Worm (Caenorhabditis elegans) whole organism, midembryonic: ENCODE results near the gene H03A11.2.

Experiments
- T22C8.4 ChIP-seq: fragments of 200-800 bp; sonication (Bioruptor generic); IDR thresholded peaks from 2 replicates; pipeline ENCODE4 v1.3.6; 2022; ENCODE audit warnings: missing genetic modification characterization, missing compliant biosample characterization
- cog-1 ChIP-seq: sonication (generic microtip); optimal IDR thresholded peaks from 2 replicates; lab custom pipeline; 2016; ENCODE audit warnings: missing genetic modification characterization, missing compliant biosample characterization
- flt-1 ChIP-seq: fragments of 200-800 bp; sonication (Bioruptor generic); IDR thresholded peaks from 2 replicates; pipeline ENCODE4 v1.3.6; 2022; ENCODE audit warnings: missing genetic modification characterization, missing compliant biosample characterization
- klf-2 ChIP-seq: fragments of 200-800 bp; sonication (Bioruptor generic); conservative IDR thresholded peaks from 2 replicates; pipeline ENCODE4 v1.3.6; 2022; ENCODE audit warnings: missing genetic modification reagents, missing genetic modification characterization, missing compliant biosample characterization
- med-1 ChIP-seq: sonication (generic microtip); optimal IDR thresholded peaks from 2 replicates; lab custom pipeline; 2017; ENCODE audit warnings: missing genetic modification characterization, mild to moderate bottlenecking, missing compliant biosample characterization, antibody characterized with exemption, missing genetic modification reagents; ENCODE audit not compliant: insufficient read depth
- ref-1 ChIP-seq: fragments of 200-800 bp; sonication (Bioruptor generic); conservative IDR thresholded peaks from 2 replicates; pipeline ENCODE4 v1.3.6; 2022; ENCODE audit warnings: missing genetic modification reagents, missing genetic modification characterization, missing compliant biosample characterization
- tab-1 ChIP-seq: fragments of 200-800 bp; sonication (Bioruptor generic); IDR thresholded peaks from 2 replicates; pipeline ENCODE4 v1.3.6; 2022; ENCODE audit warnings: missing genetic modification characterization, missing compliant biosample characterization
- ztf-23 ChIP-seq: fragments of 200-800 bp; sonication (Bioruptor generic); IDR thresholded peaks from 2 replicates; pipeline ENCODE4 v1.3.6; 2022; ENCODE audit warnings: missing genetic modification reagents, missing genetic modification characterization, missing compliant biosample characterization
- ztf-29 ChIP-seq: fragments of 200-800 bp; sonication (Bioruptor generic); IDR thresholded peaks from 2 replicates; pipeline ENCODE4 v1.3.6; 2022; ENCODE audit warnings: missing genetic modification reagents, missing genetic modification characterization, missing compliant biosample characterization

DNA sequence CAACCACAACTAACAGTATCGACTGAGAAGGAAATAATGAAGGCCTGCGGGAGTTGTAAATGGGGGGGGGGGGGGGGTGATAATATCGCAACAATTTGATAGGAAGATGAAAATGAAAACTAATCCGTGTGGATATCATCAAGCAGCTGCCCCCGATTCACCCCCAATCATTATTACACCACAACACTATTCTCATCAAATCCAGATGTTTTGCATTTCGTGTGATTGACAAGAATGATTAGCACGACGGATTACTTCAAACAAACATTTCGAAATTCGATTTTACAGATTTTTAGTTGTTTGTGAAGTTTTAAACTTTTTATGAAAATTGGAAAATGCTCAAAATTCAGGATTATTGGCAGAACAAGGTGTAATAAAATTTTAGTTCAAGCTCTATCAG lies 6.3 kb downstream of the H03A11.2 start:
- TF ChIP-seq flt-1 (no peak), ref-1 (GFP tag; lab: Robert Waterston, UW) (no peak), T22C8.4 (GFP tag; lab: Robert Waterston, UW) (no peak), klf-2 (GFP tag; lab: Robert Waterston, UW) (no peak), med-1 (no peak), cog-1 (tag; lab: Kevin White, UChicago) (no peak), ztf-29 (GFP tag; lab: Robert Waterston, UW) (no peak), tab-1 (GFP tag; lab: Robert Waterston, UW) (no peak), ztf-23 (GFP tag; lab: Robert Waterston, UW) (no peak)
